Worm (Caenorhabditis elegans): ENCODE results near the gene fbxb-22.

DNA sequence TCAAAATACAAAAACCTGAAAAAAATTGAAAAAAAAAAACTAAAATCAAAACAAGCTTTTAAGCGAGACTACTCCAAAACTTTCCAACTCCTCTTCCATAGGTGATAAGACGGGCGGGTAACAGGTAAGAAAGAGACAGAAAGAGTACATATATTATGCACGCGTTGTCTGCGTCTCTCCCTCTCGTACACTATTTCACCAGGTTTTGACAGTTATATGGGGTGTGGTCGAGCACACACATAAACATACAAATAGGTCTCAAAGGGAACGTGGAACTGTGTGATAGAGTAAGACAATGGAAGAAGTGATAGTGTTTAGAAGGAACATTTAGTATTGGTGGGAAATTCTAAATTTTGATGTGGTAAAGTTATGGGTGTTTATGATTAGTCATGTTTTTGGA, 2.0 kb downstream of the fbxb-22 start:
- TF ChIP-seq zag-1 (tag; optimal IDR thresholded peaks at IDR 0.05), result no peak
- no peak for TF ChIP-seq mdl-1 (tag; optimal IDR thresholded peaks at IDR 0.05)
- peak; percentile 45 for TF ChIP-seq pha-4 (tag; optimal IDR thresholded peaks at IDR 0.05)
- no peak for TF ChIP-seq sea-2 (GFP tag; optimal IDR thresholded peaks at IDR 0.05)
- no peak for TF ChIP-seq nhr-237 (tag; optimal IDR thresholded peaks at IDR 0.05)
- no peak for TF ChIP-seq ztf-11 (tag; optimal IDR thresholded peaks at IDR 0.05)
- TF ChIP-seq elt-1 (tag; optimal IDR thresholded peaks at IDR 0.05), result no peak
- TF ChIP-seq ama-1 (optimal IDR thresholded peaks at IDR 0.05), result no peak
- TF ChIP-seq aly-2 (tag; optimal IDR thresholded peaks at IDR 0.05), result no peak
- TF ChIP-seq fos-1 (tag; optimal IDR thresholded peaks at IDR 0.05), result no peak
- TF ChIP-seq fkh-2 (tag; optimal IDR thresholded peaks at IDR 0.05), result no peak
- TF ChIP-seq fkh-10 (GFP tag; optimal IDR thresholded peaks at IDR 0.05), result no peak
- TF ChIP-seq unc-62 (GFP tag; optimal IDR thresholded peaks at IDR 0.05), result no peak

Data from whole organism, L3 larva.